Fruit fly (Drosophila melanogaster) whole organism, embryonic: ENCODE measurements around the gene Nulp1.

ENCODE experiments used
- ATbp ChIP-seq: fragments of 200-800 bp; sonication (Bioruptor generic); optimal IDR thresholded peaks from 2 replicates; lab custom pipeline; 2017; ENCODE audit warnings: missing biosample characterization, mild to moderate bottlenecking, missing genetic modification characterization, missing genetic modification reagents
- Aef1 ChIP-seq: fragments of 200-800 bp; sonication (Bioruptor generic); IDR thresholded peaks from 3 replicates; pipeline ENCODE4 v1.3.6; 2022; ENCODE audit warnings: missing biosample characterization, missing genetic modification characterization
- Blimp-1 ChIP-seq: fragments of 200-800 bp; sonication (Bioruptor generic); optimal IDR thresholded peaks from 3 replicates; lab custom pipeline; 2018; ENCODE audit warnings: missing biosample characterization, missing genetic modification characterization, mild to moderate bottlenecking, moderate library complexity, missing genetic modification reagents
- CG10321 ChIP-seq: fragments of 200-800 bp; sonication (Bioruptor generic); IDR thresholded peaks from 2 replicates; pipeline ENCODE4 v1.3.6; 2022; ENCODE audit warnings: missing biosample characterization, missing genetic modification characterization
- CG12071 ChIP-seq: fragments of 200-800 bp; sonication (Bioruptor generic); optimal IDR thresholded peaks from 3 replicates; lab custom pipeline; 2018; ENCODE audit warnings: missing biosample characterization, mild to moderate bottlenecking, missing genetic modification characterization
- CG13123 ChIP-seq: fragments of 200-800 bp; sonication (Bioruptor generic); optimal IDR thresholded peaks from 2 replicates; lab custom pipeline; 2016; ENCODE audit warnings: missing biosample characterization, missing genetic modification characterization
- CG13296 ChIP-seq: fragments of 200-800 bp; sonication (Bioruptor generic); optimal IDR thresholded peaks from 3 replicates; lab custom pipeline; 2018; ENCODE audit warnings: missing biosample characterization, mild to moderate bottlenecking, missing genetic modification characterization
- CG15011 ChIP-seq: fragments of 200-800 bp; sonication (Bioruptor generic); optimal IDR thresholded peaks from 3 replicates; lab custom pipeline; 2018; ENCODE audit warnings: missing biosample characterization, mild to moderate bottlenecking, missing genetic modification characterization
- CG17361 ChIP-seq: fragments of 200-800 bp; sonication (Bioruptor generic); IDR thresholded peaks from 3 replicates; pipeline ENCODE4 v1.3.6; 2022; ENCODE audit warnings: missing biosample characterization, missing genetic modification characterization
- CG17385 ChIP-seq: fragments of 200-800 bp; sonication (Bioruptor generic); optimal IDR thresholded peaks from 3 replicates; lab custom pipeline; 2018; ENCODE audit warnings: missing biosample characterization, mild to moderate bottlenecking, missing genetic modification characterization
- CG18262 ChIP-seq: fragments of 200-800 bp; optimal IDR thresholded peaks from 3 replicates; lab custom pipeline; 2019; ENCODE audit warnings: missing biosample characterization, mild to moderate bottlenecking, missing genetic modification characterization, moderate library complexity
- CG18476 ChIP-seq: fragments of 200-800 bp; sonication (Bioruptor generic); optimal IDR thresholded peaks from 2 replicates; lab custom pipeline; 2016; ENCODE audit warnings: missing biosample characterization, mild to moderate bottlenecking, missing genetic modification characterization
- CG2120 ChIP-seq: fragments of 200-800 bp; sonication (Bioruptor generic); optimal IDR thresholded peaks from 3 replicates; lab custom pipeline; 2016; ENCODE audit warnings: missing biosample characterization, missing genetic modification characterization
- CG2678 ChIP-seq: fragments of 200-800 bp; sonication (Bioruptor generic); optimal IDR thresholded peaks from 3 replicates; lab custom pipeline; 2019; ENCODE audit warnings: missing biosample characterization, mild to moderate bottlenecking, missing genetic modification characterization, moderate library complexity
- CG2712 ChIP-seq: fragments of 200-800 bp; optimal IDR thresholded peaks from 3 replicates; lab custom pipeline; 2019; ENCODE audit warnings: missing biosample characterization, mild to moderate bottlenecking, missing genetic modification characterization, moderate library complexity
- CG31441 ChIP-seq: fragments of 200-800 bp; sonication (Bioruptor generic); IDR thresholded peaks from 2 replicates; pipeline ENCODE4 v1.3.6; 2022; ENCODE audit warnings: missing biosample characterization, missing genetic modification characterization
- CG32532 ChIP-seq: fragments of 200-800 bp; sonication (Bioruptor generic); IDR thresholded peaks from 2 replicates; pipeline ENCODE4 v1.3.6; 2022; ENCODE audit warnings: missing biosample characterization, missing genetic modification characterization
- CG34376 ChIP-seq: fragments of 200-800 bp; sonication (Bioruptor generic); optimal IDR thresholded peaks from 2 replicates; lab custom pipeline; 2018; ENCODE audit warnings: missing biosample characterization, mild to moderate bottlenecking, missing genetic modification characterization
- CG4820 ChIP-seq: fragments of 200-800 bp; sonication (Bioruptor generic); optimal IDR thresholded peaks from 3 replicates; lab custom pipeline; 2016; ENCODE audit warnings: missing biosample characterization, missing genetic modification characterization
- CG6791 ChIP-seq: fragments of 200-800 bp; sonication (Bioruptor generic); IDR thresholded peaks from 3 replicates; pipeline ENCODE4 v1.3.6; 2022; ENCODE audit warnings: missing biosample characterization, missing genetic modification characterization; ENCODE audit not compliant: partially characterized antibody
- CG7372 ChIP-seq: fragments of 200-800 bp; sonication (Bioruptor generic); IDR thresholded peaks from 2 replicates; pipeline ENCODE4 v1.3.6; 2022; ENCODE audit warnings: missing biosample characterization, missing genetic modification characterization
- CG9437 ChIP-seq: fragments of 200-800 bp; sonication (Bioruptor generic); optimal IDR thresholded peaks from 2 replicates; lab custom pipeline; 2018; ENCODE audit warnings: missing biosample characterization, mild to moderate bottlenecking, missing genetic modification characterization
- CG9797 ChIP-seq: fragments of 200-800 bp; sonication (Bioruptor generic); optimal IDR thresholded peaks from 3 replicates; lab custom pipeline; 2018; ENCODE audit warnings: missing biosample characterization, mild to moderate bottlenecking, missing genetic modification characterization
- CoRest ChIP-seq: fragments of 200-800 bp; sonication (Bioruptor generic); optimal IDR thresholded peaks from 3 replicates; lab custom pipeline; 2018; ENCODE audit warnings: missing biosample characterization, mild to moderate bottlenecking, missing genetic modification characterization, moderate library complexity
- Dad ChIP-seq: fragments of 200-800 bp; sonication (Bioruptor generic); optimal IDR thresholded peaks from 3 replicates; lab custom pipeline; 2016; ENCODE audit warnings: missing biosample characterization, missing genetic modification characterization
- Doc2 ChIP-seq: fragments of 200-800 bp; sonication (Bioruptor generic); IDR thresholded peaks from 2 replicates; pipeline ENCODE4 v1.3.6; 2022; ENCODE audit warnings: missing biosample characterization, missing genetic modification characterization
- Ets97D ChIP-seq: fragments of 200-800 bp; sonication (Bioruptor generic); optimal IDR thresholded peaks from 3 replicates; lab custom pipeline; 2016; ENCODE audit warnings: missing biosample characterization, missing genetic modification characterization
- Hsf ChIP-seq: fragments of 200-800 bp; sonication (Bioruptor generic); optimal IDR thresholded peaks from 3 replicates; lab custom pipeline; 2016; ENCODE audit warnings: missing biosample characterization, missing genetic modification characterization
- MTF-1 ChIP-seq: fragments of 200-800 bp; sonication (Bioruptor generic); optimal IDR thresholded peaks from 2 replicates; lab custom pipeline; 2018; ENCODE audit warnings: missing biosample characterization, mild to moderate bottlenecking, missing genetic modification characterization, borderline replicate concordance
- Myb ChIP-seq: fragments of 200-800 bp; sonication (Bioruptor generic); optimal IDR thresholded peaks from 2 replicates; lab custom pipeline; 2016; ENCODE audit warnings: missing biosample characterization, missing genetic modification characterization
- Rx ChIP-seq: fragments of 200-800 bp; sonication (Bioruptor generic); IDR thresholded peaks from 2 replicates; pipeline ENCODE4 v1.3.6; 2022; ENCODE audit warnings: missing biosample characterization, missing genetic modification characterization
- Spps ChIP-seq: fragments of 200-800 bp; sonication (Bioruptor generic); optimal IDR thresholded peaks from 2 replicates; lab custom pipeline; 2018; ENCODE audit warnings: missing biosample characterization, mild to moderate bottlenecking, missing genetic modification characterization
- Tbp ChIP-seq: fragments of >200 bp; optimal IDR thresholded peaks from 2 replicates; lab custom pipeline; 2018; ENCODE audit warnings: missing biosample characterization, missing genetic modification characterization
- Vsx1 ChIP-seq: fragments of 200-800 bp; sonication (Bioruptor generic); optimal IDR thresholded peaks from 2 replicates; lab custom pipeline; 2017; ENCODE audit warnings: missing biosample characterization, mild to moderate bottlenecking, missing genetic modification characterization, missing genetic modification reagents
- al ChIP-seq: fragments of 200-800 bp; sonication (Bioruptor generic); IDR thresholded peaks from 2 replicates; pipeline ENCODE4 v1.3.6; 2022; ENCODE audit warnings: missing biosample characterization, missing genetic modification characterization
- ase ChIP-seq: fragments of 200-800 bp; sonication (Bioruptor generic); IDR thresholded peaks from 3 replicates; pipeline ENCODE4 v1.3.6; 2022; ENCODE audit warnings: missing biosample characterization, missing genetic modification characterization
- chm ChIP-seq: fragments of 200-800 bp; sonication (Bioruptor generic); IDR thresholded peaks from 2 replicates; pipeline ENCODE4 v1.3.6; 2022; ENCODE audit warnings: missing biosample characterization, missing genetic modification characterization
- dpn ChIP-seq, 2 experiments: fragments of 200-800 bp; sonication (Bioruptor generic); optimal IDR thresholded peaks; 3 replicates each; lab custom pipeline; 2016; ENCODE audit warnings: missing biosample characterization in 2 of 2, missing genetic modification characterization in 2 of 2
- ewg ChIP-seq: fragments of 200-800 bp; sonication (Bioruptor generic); optimal IDR thresholded peaks from 3 replicates; lab custom pipeline; 2017; ENCODE audit warnings: mild to moderate bottlenecking, missing biosample characterization, missing genetic modification reagents, missing genetic modification characterization
- ind ChIP-seq: fragments of 200-800 bp; sonication (Bioruptor generic); optimal IDR thresholded peaks from 3 replicates; lab custom pipeline; 2016; ENCODE audit warnings: missing biosample characterization, missing genetic modification characterization
- kni ChIP-seq: fragments of 200-800 bp; sonication (Bioruptor generic); optimal IDR thresholded peaks from 3 replicates; lab custom pipeline; 2017; ENCODE audit warnings: mild to moderate bottlenecking, missing biosample characterization, missing genetic modification reagents, missing genetic modification characterization
- maf-S ChIP-seq: fragments of 200-800 bp; sonication (Bioruptor generic); optimal IDR thresholded peaks from 2 replicates; lab custom pipeline; 2016; ENCODE audit warnings: missing biosample characterization, missing genetic modification characterization
- nerfin-1 ChIP-seq: fragments of 200-800 bp; sonication (Bioruptor generic); optimal IDR thresholded peaks from 3 replicates; lab custom pipeline; 2019; ENCODE audit warnings: missing biosample characterization, mild to moderate bottlenecking, missing genetic modification characterization, moderate library complexity
- otp ChIP-seq: fragments of 200-800 bp; sonication (Bioruptor generic); IDR thresholded peaks from 3 replicates; pipeline ENCODE4, ENCODE4 v1.3.6; 2022; ENCODE audit warnings: missing biosample characterization, missing genetic modification characterization
- pan ChIP-seq, 4 experiments: fragments of >200 bp in 3 of 4; fragments of 200-800 bp in 1 of 4; sonication (Bioruptor generic) in 1 of 4; optimal IDR thresholded peaks in 3 of 4; IDR thresholded peaks in 1 of 4; 2 replicates each; pipeline versions ENCODE4 v1.3.6 to Lab custom; 2017 to 2022; ENCODE audit warnings: missing biosample characterization in 2 of 4, missing genetic modification characterization in 2 of 4, mixed read lengths in 1 of 4
- pnt ChIP-seq: fragments of 200-800 bp; sonication (Bioruptor generic); optimal IDR thresholded peaks from 3 replicates; lab custom pipeline; 2016; ENCODE audit warnings: missing biosample characterization, missing genetic modification characterization
- pzg ChIP-seq: fragments of 200-800 bp; sonication (Bioruptor generic); optimal IDR thresholded peaks from 3 replicates; lab custom pipeline; 2018; ENCODE audit warnings: missing biosample characterization, mild to moderate bottlenecking, missing genetic modification characterization, moderate library complexity
- slbo ChIP-seq: fragments of 200-800 bp; sonication (Bioruptor generic); IDR thresholded peaks from 2 replicates; pipeline ENCODE4 v1.3.6; 2022; ENCODE audit warnings: missing biosample characterization, missing genetic modification characterization
- tio ChIP-seq: fragments of 200-800 bp; sonication (Bioruptor generic); optimal IDR thresholded peaks from 2 replicates; lab custom pipeline; 2017; ENCODE audit warnings: missing biosample characterization, missing genetic modification characterization, inconsistent platforms
- tll ChIP-seq, 2 experiments: fragments of 200-800 bp in 1 of 2; fragments of >200 bp in 1 of 2; sonication (Bioruptor generic) in 1 of 2; optimal IDR thresholded peaks; 2 replicates each; lab custom pipeline; 2017 to 2019; ENCODE audit warnings: missing biosample characterization in 2 of 2, missing genetic modification characterization in 2 of 2, mild to moderate bottlenecking in 1 of 2, moderate library complexity in 1 of 2
- wor ChIP-seq: fragments of 200-800 bp; sonication (Bioruptor generic); IDR thresholded peaks from 2 replicates; pipeline ENCODE4 v1.3.6; 2022; ENCODE audit warnings: missing biosample characterization, missing genetic modification characterization

Nulp1 gene

dm6 chr3L:8076160-8076559, 34.0 kb upstream of the Nulp1 start (continued):
- TF ChIP-seq CG9437 (GFP tag; lab: Kevin White, UChicago) (peak; percentile 3), Blimp-1 (GFP tag; lab: Kevin White, UChicago) (peak; percentile 27), slbo (peak; percentile 28; the same call in 1 of the 2 replicates), pan (optimal IDR thresholded peaks at IDR 0.05; lab: Kevin White, UChicago) (no peak), pan (GFP tag; optimal IDR thresholded peaks at IDR 0.05 in 1 of 2, IDR thresholded peaks at IDR 0.05 in 1 of 2) (peak in 1 of 2 experiments; percentile 36), al (GFP tag; lab: Robert Waterston, UW) (peak; percentile 38; the same call in 1 of the 2 replicates), CG2712 (tag; lab: Kevin White, UChicago) (peak; percentile 40), dpn (GFP tag; optimal IDR thresholded peaks at IDR 0.05; lab: Kevin White, UChicago) (peak in 1 of 2 experiments; percentile 21), CG2678 (tag; lab: Kevin White, UChicago) (peak; percentile 65), ind (peak; percentile 24), CG15011 (GFP tag; lab: Kevin White, UChicago) (no peak), CG2120 (no peak), tll (GFP tag; optimal IDR thresholded peaks at IDR 0.05; lab: Kevin White, UChicago) (no peak), CG10321 (GFP tag; lab: Robert Waterston, UW) (no peak), Aef1 (GFP tag; lab: Robert Waterston, UW) (no peak), Spps (no peak), CG13296 (GFP tag; lab: Kevin White, UChicago) (peak; percentile 10), CG31441 (0 out of 2 replicates have a peak, but pooled peaks have one; percentile 9), tio (GFP tag; lab: Kevin White, UChicago) (no peak), MTF-1 (GFP tag; lab: Kevin White, UChicago) (no peak), CG18476 (GFP tag; lab: Kevin White, UChicago) (no peak), CG4820 (GFP tag; lab: Kevin White, UChicago) (peak; percentile 5), CoRest (tag; lab: Kevin White, UChicago) (peak; percentile 6), CG17361 (GFP tag; lab: Robert Waterston, UW) (0 out of 3 replicates have a peak, but pooled peaks have one; percentile 26), wor (no peak), CG13123 (no peak), Ets97D (no peak), Tbp (GFP tag; lab: Kevin White, UChicago) (no peak)

- no peak for TF ChIP-seq Hsf (GFP tag; lab: Kevin White, UChicago)
- peak; percentile 31 for TF ChIP-seq Vsx1 (GFP tag; lab: Kevin White, UChicago)
- TF ChIP-seq ase: no peak
- TF ChIP-seq maf-S (GFP tag; lab: Kevin White, UChicago): no peak
- no peak for TF ChIP-seq pzg (GFP tag; lab: Kevin White, UChicago)
- peak; percentile 8 for TF ChIP-seq CG12071 (GFP tag; lab: Kevin White, UChicago)
- no peak for TF ChIP-seq Doc2 (GFP tag; lab: Robert Waterston, UW)
- TF ChIP-seq kni (GFP tag; lab: Kevin White, UChicago): no peak
- TF ChIP-seq nerfin-1 (tag; lab: Kevin White, UChicago): no peak
- peak; percentile 58; the same call in 1 of the 2 replicates for TF ChIP-seq chm (GFP tag; lab: Robert Waterston, UW)
- no peak for TF ChIP-seq CG34376 (GFP tag; lab: Kevin White, UChicago)
- TF ChIP-seq pnt (GFP tag; lab: Kevin White, UChicago): no peak
- TF ChIP-seq Myb (GFP tag; lab: Kevin White, UChicago): no peak
- no peak for TF ChIP-seq Rx (GFP tag; lab: Robert Waterston, UW)
- no peak for TF ChIP-seq CG9797 (GFP tag; lab: Kevin White, UChicago)
- TF ChIP-seq CG6791 (GFP tag; lab: Robert Waterston, UW): 0 out of 3 replicates have a peak, but pooled peaks have one; percentile 48
- no peak for TF ChIP-seq CG18262
- TF ChIP-seq otp (GFP tag; lab: Robert Waterston, UW): no peak
- TF ChIP-seq CG17385 (GFP tag; lab: Kevin White, UChicago): peak; percentile 47
- TF ChIP-seq CG32532 (GFP tag; lab: Robert Waterston, UW): peak; percentile 25; the same call in 1 of the 2 replicates
- TF ChIP-seq Dad (GFP tag; lab: Kevin White, UChicago): no peak
- no peak for TF ChIP-seq ATbp (GFP tag; lab: Kevin White, UChicago)
- no peak for TF ChIP-seq CG7372 (GFP tag; lab: Robert Waterston, UW)
- no peak for TF ChIP-seq ewg (GFP tag; lab: Kevin White, UChicago)
These were observed 33.0 kb upstream of the Nulp1 start for dm6 chr3L:8077207-8077606.
